Fruit fly (Drosophila melanogaster) whole organism, embryonic: ENCODE results near the gene D1.
A peak's percentile ranks its signal among the peaks of the same experiment; 100 is the strongest.

Source experiments
- Blimp-1 ChIP-seq: fragments of 200-800 bp; sonication (Bioruptor generic); optimal IDR thresholded peaks from 3 replicates; lab custom pipeline; 2018; ENCODE audit warnings: missing biosample characterization, missing genetic modification characterization, mild to moderate bottlenecking, moderate library complexity, missing genetic modification reagents
- CG10366 ChIP-seq: fragments of 200-800 bp; sonication (Bioruptor generic); IDR thresholded peaks from 2 replicates; pipeline ENCODE4 v1.3.6; 2022; ENCODE audit warnings: missing biosample characterization, missing genetic modification characterization
- CG11085 ChIP-seq: fragments of 200-800 bp; sonication (Bioruptor generic); IDR thresholded peaks from 2 replicates; pipeline ENCODE4 v1.3.6; 2022; ENCODE audit warnings: missing biosample characterization, missing genetic modification characterization
- CG11560 ChIP-seq: fragments of 200-800 bp; sonication (Bioruptor generic); IDR thresholded peaks from 3 replicates; pipeline ENCODE4 v1.3.6; 2022; ENCODE audit warnings: missing biosample characterization, missing genetic modification characterization
- CG11723 ChIP-seq: fragments of 200-800 bp; sonication (Bioruptor generic); optimal IDR thresholded peaks from 2 replicates; lab custom pipeline; 2017; ENCODE audit warnings: missing biosample characterization, mild to moderate bottlenecking, missing genetic modification characterization
- CG12219 ChIP-seq: fragments of 200-800 bp; sonication (Bioruptor generic); optimal IDR thresholded peaks from 3 replicates; lab custom pipeline; 2018; ENCODE audit warnings: missing biosample characterization, mild to moderate bottlenecking, missing genetic modification characterization
- CG12659 ChIP-seq: fragments of 200-800 bp; sonication (Bioruptor generic); optimal IDR thresholded peaks from 3 replicates; lab custom pipeline; 2017; ENCODE audit warnings: mild to moderate bottlenecking, missing biosample characterization, missing genetic modification reagents, missing genetic modification characterization
- CG13775 ChIP-seq: fragments of 200-800 bp; sonication (Bioruptor generic); optimal IDR thresholded peaks from 3 replicates; lab custom pipeline; 2017; ENCODE audit warnings: missing biosample characterization, mild to moderate bottlenecking, missing genetic modification characterization
- CG14667 ChIP-seq: fragments of 200-800 bp; sonication (Bioruptor generic); IDR thresholded peaks from 2 replicates; pipeline ENCODE4 v1.3.6; 2022; ENCODE audit warnings: missing biosample characterization, missing genetic modification characterization
- CG1602 ChIP-seq: fragments of 200-800 bp; sonication (Bioruptor generic); optimal IDR thresholded peaks from 3 replicates; lab custom pipeline; 2016; ENCODE audit warnings: missing biosample characterization, missing genetic modification characterization
- CG17186 ChIP-seq: fragments of 200-800 bp; sonication (Bioruptor generic); optimal IDR thresholded peaks from 3 replicates; lab custom pipeline; 2017; ENCODE audit warnings: missing biosample characterization, missing genetic modification reagents, missing genetic modification characterization
- CG30403 ChIP-seq: fragments of 200-800 bp; sonication (Bioruptor generic); optimal IDR thresholded peaks from 3 replicates; lab custom pipeline; 2016; ENCODE audit warnings: missing biosample characterization, missing genetic modification characterization
- CG31388 ChIP-seq: fragments of 200-800 bp; sonication (Bioruptor generic); optimal IDR thresholded peaks from 2 replicates; lab custom pipeline; 2016; ENCODE audit warnings: missing biosample characterization, missing genetic modification characterization
- CG5180 ChIP-seq: fragments of 200-800 bp; sonication (Bioruptor generic); optimal IDR thresholded peaks from 3 replicates; lab custom pipeline; 2017; ENCODE audit warnings: missing biosample characterization, missing genetic modification characterization, mild to moderate bottlenecking, moderate library complexity, missing genetic modification reagents
- CG7556 ChIP-seq: fragments of 200-800 bp; sonication (Bioruptor generic); optimal IDR thresholded peaks from 2 replicates; lab custom pipeline; 2017; ENCODE audit warnings: missing biosample characterization, mild to moderate bottlenecking, missing genetic modification characterization
- CG8290 ChIP-seq, 3 experiments: fragments of 200-800 bp; sonication (Bioruptor generic); optimal IDR thresholded peaks; 2 replicates each; lab custom pipeline; 2016 to 2019; ENCODE audit warnings: missing biosample characterization in 3 of 3, missing genetic modification characterization in 3 of 3, mild to moderate bottlenecking in 2 of 3, moderate library complexity in 1 of 3
- CG8924 ChIP-seq: fragments of 200-800 bp; optimal IDR thresholded peaks from 3 replicates; lab custom pipeline; 2019; ENCODE audit warnings: missing biosample characterization, mild to moderate bottlenecking, missing genetic modification characterization, moderate library complexity
- CG9437 ChIP-seq: fragments of 200-800 bp; sonication (Bioruptor generic); optimal IDR thresholded peaks from 2 replicates; lab custom pipeline; 2018; ENCODE audit warnings: missing biosample characterization, mild to moderate bottlenecking, missing genetic modification characterization
- CG9609 ChIP-seq: fragments of 200-800 bp; sonication (Bioruptor generic); optimal IDR thresholded peaks from 3 replicates; lab custom pipeline; 2016; ENCODE audit warnings: missing biosample characterization, missing genetic modification characterization
- CG9932 ChIP-seq: fragments of 200-800 bp; sonication (Bioruptor generic); IDR thresholded peaks from 2 replicates; pipeline ENCODE4 v1.3.6; 2022; ENCODE audit warnings: missing biosample characterization, missing genetic modification characterization
- Dek ChIP-seq: fragments of 200-800 bp; sonication (Bioruptor generic); optimal IDR thresholded peaks from 3 replicates; lab custom pipeline; 2019; ENCODE audit warnings: missing biosample characterization, mild to moderate bottlenecking, missing genetic modification characterization, moderate library complexity
- Dll ChIP-seq: fragments of 200-800 bp; sonication (Bioruptor generic); IDR thresholded peaks from 4 replicates; pipeline ENCODE4 v1.3.6; 2022; ENCODE audit warnings: missing biosample characterization, missing genetic modification characterization; ENCODE audit not compliant: partially characterized antibody
- E2f1 ChIP-seq: fragments of 200-800 bp; sonication (Bioruptor generic); IDR thresholded peaks from 2 replicates; pipeline ENCODE4 v1.3.6; 2022; ENCODE audit warnings: missing biosample characterization, missing genetic modification characterization
- Fer2 ChIP-seq: fragments of 200-800 bp; sonication (Bioruptor generic); optimal IDR thresholded peaks from 2 replicates; lab custom pipeline; 2018; ENCODE audit warnings: missing biosample characterization, mild to moderate bottlenecking, missing genetic modification characterization, moderate library complexity
- H15 ChIP-seq: fragments of 200-800 bp; sonication (Bioruptor generic); IDR thresholded peaks from 3 replicates; pipeline ENCODE4 v1.3.6; 2022; ENCODE audit warnings: missing biosample characterization, missing genetic modification characterization
- Hmr ChIP-seq: fragments of 200-800 bp; sonication (Bioruptor generic); optimal IDR thresholded peaks from 3 replicates; lab custom pipeline; 2017; ENCODE audit warnings: mild to moderate bottlenecking, missing biosample characterization, missing genetic modification reagents, missing genetic modification characterization
- MTF-1 ChIP-seq: fragments of 200-800 bp; sonication (Bioruptor generic); optimal IDR thresholded peaks from 2 replicates; lab custom pipeline; 2018; ENCODE audit warnings: missing biosample characterization, mild to moderate bottlenecking, missing genetic modification characterization, borderline replicate concordance
- Mes4 ChIP-seq: fragments of 200-800 bp; sonication (Bioruptor generic); optimal IDR thresholded peaks from 2 replicates; lab custom pipeline; 2016; ENCODE audit warnings: missing biosample characterization, missing genetic modification characterization
- Myb ChIP-seq: fragments of 200-800 bp; sonication (Bioruptor generic); optimal IDR thresholded peaks from 2 replicates; lab custom pipeline; 2016; ENCODE audit warnings: missing biosample characterization, missing genetic modification characterization
- NK7.1 ChIP-seq: fragments of 200-800 bp; sonication (Bioruptor generic); optimal IDR thresholded peaks from 3 replicates; lab custom pipeline; 2016; ENCODE audit warnings: missing biosample characterization, missing genetic modification characterization
- Sox102F ChIP-seq: fragments of 200-800 bp; sonication (Bioruptor generic); optimal IDR thresholded peaks from 2 replicates; lab custom pipeline; 2018; ENCODE audit warnings: missing biosample characterization, mild to moderate bottlenecking, missing genetic modification characterization, moderate library complexity
- Spps ChIP-seq: fragments of 200-800 bp; sonication (Bioruptor generic); optimal IDR thresholded peaks from 2 replicates; lab custom pipeline; 2018; ENCODE audit warnings: missing biosample characterization, mild to moderate bottlenecking, missing genetic modification characterization
- Ssrp ChIP-seq: fragments of 200-800 bp; sonication (Bioruptor generic); optimal IDR thresholded peaks from 2 replicates; lab custom pipeline; 2018; ENCODE audit warnings: missing biosample characterization, mild to moderate bottlenecking, missing genetic modification characterization, moderate library complexity
- bab2 ChIP-seq: fragments of 200-800 bp; sonication (Bioruptor generic); optimal IDR thresholded peaks from 2 replicates; lab custom pipeline; 2016; ENCODE audit warnings: missing biosample characterization, missing genetic modification characterization
- br ChIP-seq: fragments of >200 bp; optimal IDR thresholded peaks from 2 replicates; lab custom pipeline; 2017
- croc ChIP-seq: fragments of 200-800 bp; sonication (Bioruptor generic); conservative IDR thresholded peaks from 3 replicates; pipeline ENCODE4 v1.3.6; 2022; ENCODE audit warnings: missing biosample characterization, missing genetic modification characterization
- crp ChIP-seq, 2 experiments: fragments of 200-800 bp; sonication (Bioruptor generic); optimal IDR thresholded peaks; 2 replicates in 1 of 2; 3 replicates in 1 of 2; lab custom pipeline; 2017; ENCODE audit warnings: missing biosample characterization in 2 of 2, missing genetic modification characterization in 2 of 2, mild to moderate bottlenecking in 1 of 2, moderate library complexity in 1 of 2
- dysf ChIP-seq: fragments of 200-800 bp; sonication (Bioruptor generic); IDR thresholded peaks from 3 replicates; pipeline ENCODE4 v1.3.6; 2022; ENCODE audit warnings: missing biosample characterization, missing genetic modification characterization
- ems ChIP-seq: fragments of 200-800 bp; sonication (Bioruptor generic); optimal IDR thresholded peaks from 3 replicates; lab custom pipeline; 2016; ENCODE audit warnings: missing biosample characterization, missing genetic modification characterization
- hkb ChIP-seq, 2 experiments: fragments of 200-800 bp in 1 of 2; fragments of >200 bp in 1 of 2; sonication (Bioruptor generic) in 1 of 2; IDR thresholded peaks in 1 of 2; optimal IDR thresholded peaks in 1 of 2; 2 replicates each; pipeline versions ENCODE4 v1.3.6 to Lab custom; 2017 to 2022; ENCODE audit warnings: missing biosample characterization in 1 of 2, missing genetic modification characterization in 1 of 2
- jing ChIP-seq: fragments of 200-800 bp; sonication (Bioruptor generic); optimal IDR thresholded peaks from 2 replicates; lab custom pipeline; 2018; ENCODE audit warnings: missing biosample characterization, mild to moderate bottlenecking, missing genetic modification characterization
- otp ChIP-seq: fragments of 200-800 bp; sonication (Bioruptor generic); IDR thresholded peaks from 3 replicates; pipeline ENCODE4, ENCODE4 v1.3.6; 2022; ENCODE audit warnings: missing biosample characterization, missing genetic modification characterization
- peb ChIP-seq: fragments of 200-800 bp; sonication (Bioruptor generic); IDR thresholded peaks from 2 replicates; pipeline ENCODE4 v1.3.6; 2022; ENCODE audit warnings: missing biosample characterization, missing genetic modification characterization
- pum ChIP-seq: fragments of 200-800 bp; sonication (Bioruptor generic); optimal IDR thresholded peaks from 2 replicates; lab custom pipeline; 2016; ENCODE audit warnings: missing biosample characterization, missing genetic modification characterization
- repo ChIP-seq: fragments of 200-800 bp; sonication (Bioruptor generic); optimal IDR thresholded peaks from 2 replicates; lab custom pipeline; 2016; ENCODE audit warnings: missing biosample characterization, missing genetic modification characterization
- slbo ChIP-seq: fragments of 200-800 bp; sonication (Bioruptor generic); IDR thresholded peaks from 2 replicates; pipeline ENCODE4 v1.3.6; 2022; ENCODE audit warnings: missing biosample characterization, missing genetic modification characterization
- stc ChIP-seq: fragments of 200-800 bp; sonication (Bioruptor generic); IDR thresholded peaks from 2 replicates; pipeline ENCODE4 v1.3.6; 2022; ENCODE audit warnings: missing biosample characterization, missing genetic modification characterization
- usp ChIP-seq: fragments of >200 bp; optimal IDR thresholded peaks from 2 replicates; lab custom pipeline; 2017; ENCODE audit warnings: missing biosample characterization, missing genetic modification characterization
- vvl ChIP-seq: fragments of 200-800 bp; sonication (Bioruptor generic); IDR thresholded peaks from 2 replicates; pipeline ENCODE4 v1.3.6; 2022; ENCODE audit warnings: missing biosample characterization, missing genetic modification characterization
- zfh2 ChIP-seq: fragments of 200-800 bp; sonication (Bioruptor generic); optimal IDR thresholded peaks from 2 replicates; lab custom pipeline; 2016; ENCODE audit warnings: missing biosample characterization, missing genetic modification characterization

D1 gene

dm6 chr3R:9227330-9227729 is 13.1 kb downstream of the D1 start (continued):
- TF ChIP-seq vvl (peak; percentile 65; the same call in 1 of the 2 replicates), CG11085 (GFP tag; lab: Robert Waterston, UW) (peak; percentile 72), Dll (no peak), croc (peak; percentile 15; the same call in 1 of the 3 replicates), Blimp-1 (GFP tag; lab: Kevin White, UChicago) (peak; percentile 31), CG30403 (GFP tag; lab: Kevin White, UChicago) (peak; percentile 78), E2f1 (GFP tag; lab: Robert Waterston, UW) (peak; percentile 85), Hmr (peak; percentile 83), CG11723 (peak; percentile 31), CG9932 (GFP tag; lab: Robert Waterston, UW) (peak; percentile 81), jing (GFP tag; lab: Kevin White, UChicago) (peak; percentile 53), hkb (optimal IDR thresholded peaks at IDR 0.05; lab: Kevin White, UChicago) (no peak), hkb (GFP tag; IDR thresholded peaks at IDR 0.05; lab: Robert Waterston, UW) (peak; percentile 85), Sox102F (GFP tag; lab: Kevin White, UChicago) (peak; percentile 80), dysf (GFP tag; lab: Robert Waterston, UW) (peak; percentile 91), zfh2 (peak; percentile 29), CG14667 (GFP tag; lab: Robert Waterston, UW) (peak; percentile 67), bab2 (GFP tag; lab: Kevin White, UChicago) (no peak), CG1602 (GFP tag; lab: Kevin White, UChicago) (peak; percentile 63), CG12659 (GFP tag; lab: Kevin White, UChicago) (peak; percentile 71), H15 (GFP tag; lab: Robert Waterston, UW) (peak; percentile 73; the same call in 2 of the 3 replicates), Fer2 (tag; lab: Kevin White, UChicago) (peak; percentile 30), Ssrp (tag; lab: Kevin White, UChicago) (peak; percentile 60), CG12219 (GFP tag; lab: Kevin White, UChicago) (peak; percentile 28), stc (GFP tag; lab: Robert Waterston, UW) (peak; percentile 78), CG13775 (peak; percentile 49), CG9437 (GFP tag; lab: Kevin White, UChicago) (peak; percentile 44), ems (peak; percentile 55), Dek (tag; lab: Kevin White, UChicago) (peak; percentile 84), Spps (tag; lab: Kevin White, UChicago) (no peak), CG8924 (peak; percentile 77), pum (no peak), MTF-1 (GFP tag; lab: Kevin White, UChicago) (no peak), CG5180 (GFP tag; lab: Kevin White, UChicago) (no peak), CG31388 (GFP tag; lab: Kevin White, UChicago) (peak; percentile 22), peb (GFP tag; lab: Robert Waterston, UW) (no peak), CG9609 (no peak), CG8290 (GFP tag; optimal IDR thresholded peaks at IDR 0.05; lab: Kevin White, UChicago) (no peak), CG8290 (tag; optimal IDR thresholded peaks at IDR 0.05; lab: Kevin White, UChicago) (peak in 1 of 2 experiments; percentile 21), CG17186 (GFP tag; lab: Kevin White, UChicago) (no peak), slbo (GFP tag; lab: Robert Waterston, UW) (peak; percentile 90), NK7.1 (no peak), CG11560 (tag; lab: Robert Waterston, UW) (0 out of 3 replicates have a peak, but pooled peaks have one; percentile 52), crp (GFP tag; optimal IDR thresholded peaks at IDR 0.05; lab: Kevin White, UChicago) (peak in 1 of 2 experiments; percentile 23), CG10366 (GFP tag; lab: Robert Waterston, UW) (peak; percentile 82), usp (no peak), CG7556 (GFP tag; lab: Kevin White, UChicago) (peak; percentile 76), Mes4 (GFP tag; lab: Kevin White, UChicago) (no peak), repo (no peak), br (lab: Kevin White, UChicago) (no peak), otp (GFP tag; lab: Robert Waterston, UW) (no peak), Myb (GFP tag; lab: Kevin White, UChicago) (no peak)
